Worm (Caenorhabditis elegans) whole organism, mixed stage, embryonic: ENCODE data around the gene wrm-1.

Experiments
- bed-3 ChIP-seq: fragments of 200-800 bp; sonication (Bioruptor generic); optimal IDR thresholded peaks from 3 replicates; lab custom pipeline; 2018; ENCODE audit warnings: mild to moderate bottlenecking, missing genetic modification characterization, moderate library complexity, missing compliant biosample characterization
- ces-1 ChIP-seq: fragments of 150-350 bp; optimal IDR thresholded peaks from 2 replicates; lab custom pipeline; 2014; ENCODE audit warnings: missing biosample characterization, missing genetic modification reagents, missing genetic modification characterization
- elt-3 ChIP-seq: fragments of 150-350 bp; optimal IDR thresholded peaks from 2 replicates; lab custom pipeline; 2014; ENCODE audit warnings: missing biosample characterization, missing genetic modification characterization
- lsy-2 ChIP-seq: fragments of 150-350 bp; optimal IDR thresholded peaks from 2 replicates; lab custom pipeline; 2014; ENCODE audit warnings: missing biosample characterization, missing genetic modification characterization
- nhr-12 ChIP-seq: fragments of 150-350 bp; optimal IDR thresholded peaks from 2 replicates; lab custom pipeline; 2014; ENCODE audit warnings: missing biosample characterization, missing genetic modification characterization
- nhr-2 ChIP-seq: fragments of 150-350 bp; optimal IDR thresholded peaks from 2 replicates; lab custom pipeline; 2014; ENCODE audit warnings: missing biosample characterization, missing genetic modification characterization
- nhr-76 ChIP-seq: sonication (generic microtip); optimal IDR thresholded peaks from 2 replicates; lab custom pipeline; 2017; ENCODE audit warnings: missing biosample characterization, missing genetic modification characterization
- pha-4 ChIP-seq: fragments of 150-350 bp; optimal IDR thresholded peaks from 2 replicates; lab custom pipeline; 2018; ENCODE audit warnings: missing biosample characterization, missing genetic modification reagents, missing genetic modification characterization
- unc-62 ChIP-seq: fragments of 150-350 bp; optimal IDR thresholded peaks from 2 replicates; lab custom pipeline; 2014; ENCODE audit warnings: missing biosample characterization, missing genetic modification reagents, missing genetic modification characterization
- ztf-11 ChIP-seq: fragments of 150-350 bp; optimal IDR thresholded peaks from 2 replicates; lab custom pipeline; 2014; ENCODE audit warnings: missing biosample characterization, missing genetic modification characterization

DNA sequence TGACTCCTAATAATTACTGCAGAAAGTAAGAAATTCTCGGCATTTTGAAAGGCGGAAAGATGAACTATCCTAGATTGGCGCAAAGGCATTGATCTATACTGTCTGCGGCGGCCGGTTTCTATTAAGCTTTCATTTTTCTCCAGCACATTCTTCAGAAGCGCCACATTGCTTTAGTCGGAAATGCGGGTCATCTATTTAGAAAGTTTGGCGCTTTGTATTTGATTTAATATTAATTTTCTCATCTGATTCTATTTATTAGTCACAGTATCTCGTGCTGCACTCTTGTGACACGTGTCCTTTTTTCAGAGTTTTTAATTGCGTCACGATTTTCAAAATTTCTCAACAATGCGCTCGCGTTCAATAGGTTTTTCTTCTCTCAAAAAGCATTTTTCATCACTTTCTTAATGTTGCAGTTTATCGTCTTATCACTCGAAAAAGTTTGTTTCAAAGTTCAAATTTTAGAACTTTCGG lies 7.6 kb upstream of the wrm-1 start:
- TF ChIP-seq nhr-2 (tag; lab: Kevin White, UChicago), result no peak
- no peak for TF ChIP-seq unc-62
- no peak for TF ChIP-seq nhr-12 (tag; lab: Kevin White, UChicago)
- TF ChIP-seq ztf-11, result no peak
- TF ChIP-seq nhr-76 (tag; lab: Kevin White, UChicago), result no peak
- TF ChIP-seq ces-1, result no peak
- TF ChIP-seq bed-3 (GFP tag; lab: Kevin White, UChicago), result no peak
- TF ChIP-seq pha-4 (tag; lab: Kevin White, UChicago), result no peak
- no peak for TF ChIP-seq elt-3 (tag; lab: Kevin White, UChicago)
- TF ChIP-seq lsy-2 (tag; lab: Kevin White, UChicago), result no peak
